Worm (Caenorhabditis elegans): ENCODE data around the gene F59E11.6.

F59E11.6 gene

DNA sequence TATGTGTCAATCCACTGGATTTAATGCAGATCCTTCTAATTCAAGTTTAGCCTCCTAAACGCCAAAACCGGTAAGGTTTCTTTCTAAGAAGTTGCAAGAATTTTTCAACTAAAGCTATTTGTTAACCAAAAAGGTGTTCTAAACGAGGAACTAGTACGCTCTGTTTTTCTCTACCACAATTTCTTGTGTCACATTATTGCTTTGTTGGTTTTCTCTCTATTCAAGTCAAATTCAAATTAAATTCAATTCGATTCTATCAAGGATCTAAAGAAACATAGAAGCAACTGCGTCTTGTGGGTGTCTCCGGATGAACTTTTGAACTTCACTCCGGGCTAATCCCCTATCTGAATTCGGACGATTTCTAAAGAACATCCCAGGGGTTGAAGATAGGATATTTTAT, 24.9 kb downstream of the F59E11.6 start, which contains the start of gene oac-40:
TSS of gene oac-40 (plus strand) at position 301 of the 400 bp plus-strand sequence.
- no peak for TF ChIP-seq hmbx-1 (tag; optimal IDR thresholded peaks at IDR 0.05)
- no peak for TF ChIP-seq sea-1 (GFP tag; conservative IDR thresholded peaks at IDR 0.05)
- TF ChIP-seq ceh-36 (tag; optimal IDR thresholded peaks at IDR 0.05) = no peak
- TF ChIP-seq aly-1 (tag; optimal IDR thresholded peaks at IDR 0.05) = no peak
- no peak for TF ChIP-seq tbx-11 (GFP tag; IDR thresholded peaks at IDR 0.05)
- no peak for TF ChIP-seq tbx-37 (GFP tag; conservative IDR thresholded peaks at IDR 0.05)
- TF ChIP-seq B0310.2 (tag; optimal IDR thresholded peaks at IDR 0.05) = no peak

DNA sequence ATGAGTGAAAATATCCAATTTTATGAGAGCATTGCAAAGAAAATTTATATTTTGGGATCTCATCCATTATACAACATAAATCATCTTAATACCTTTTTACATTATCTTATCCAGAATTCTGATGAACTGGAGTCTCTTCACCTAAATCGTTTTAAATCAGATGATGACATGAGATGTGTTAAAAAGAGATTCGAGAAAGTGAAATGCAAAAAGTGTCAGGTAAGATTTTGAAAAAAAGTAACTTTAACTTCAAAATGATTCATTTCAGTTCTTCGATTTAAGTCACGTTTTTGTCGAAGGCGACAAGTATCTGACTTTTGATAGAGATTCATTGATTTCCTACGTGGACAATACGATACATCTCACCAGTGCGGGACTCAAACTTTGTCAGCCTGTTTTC, 27.3 kb downstream of the F59E11.6 start:
- TF ChIP-seq tbx-11 (GFP tag; IDR thresholded peaks at IDR 0.05) = no peak
- TF ChIP-seq aly-1 (tag; optimal IDR thresholded peaks at IDR 0.05) = no peak
- no peak for TF ChIP-seq B0310.2 (tag; optimal IDR thresholded peaks at IDR 0.05)
- TF ChIP-seq pes-1 (GFP tag; IDR thresholded peaks at IDR 0.05) = no peak
- no peak for TF ChIP-seq hnd-1 (tag; optimal IDR thresholded peaks at IDR 0.05)
- no peak for TF ChIP-seq F13C5.2 (tag; optimal IDR thresholded peaks at IDR 0.05)
- TF ChIP-seq flt-1 (GFP tag; IDR thresholded peaks at IDR 0.05) = no peak
- TF ChIP-seq hmbx-1 (tag; optimal IDR thresholded peaks at IDR 0.05) = no peak
- no peak for TF ChIP-seq tra-4 (tag; optimal IDR thresholded peaks at IDR 0.05)
- no peak for TF ChIP-seq ets-7 (tag; optimal IDR thresholded peaks at IDR 0.05)
- no peak for TF ChIP-seq ceh-36 (tag; optimal IDR thresholded peaks at IDR 0.05)
- TF ChIP-seq sea-1 (GFP tag; conservative IDR thresholded peaks at IDR 0.05) = no peak
- TF ChIP-seq scrt-1 (GFP tag; IDR thresholded peaks at IDR 0.05) = no peak
- no peak for TF ChIP-seq ceh-13 (GFP tag; optimal IDR thresholded peaks at IDR 0.05)
- no peak for TF ChIP-seq tbx-37 (GFP tag; conservative IDR thresholded peaks at IDR 0.05)
- TF ChIP-seq ama-1 (optimal IDR thresholded peaks at IDR 0.05) = no peak
- no peak for TF ChIP-seq hmg-4 (GFP tag; optimal IDR thresholded peaks at IDR 0.05)

DNA sequence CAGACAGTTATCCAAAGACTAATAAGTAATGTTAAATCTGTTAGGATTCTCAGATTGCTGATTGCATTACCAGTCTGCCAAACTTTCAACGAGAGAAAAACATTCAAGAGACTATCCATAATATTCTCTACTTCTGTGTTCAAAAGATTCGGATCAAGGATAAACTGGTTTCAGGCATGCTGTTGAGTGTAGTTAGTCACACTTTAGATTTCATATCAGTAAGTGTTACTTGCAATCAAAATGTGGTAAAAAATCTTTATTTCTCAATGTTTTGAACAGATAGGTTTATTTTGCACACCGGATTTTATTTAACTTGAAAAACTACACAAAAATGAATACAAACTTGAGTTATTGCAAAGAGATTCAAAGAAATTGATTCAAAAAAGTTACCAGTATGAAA, 30.5 kb downstream of the F59E11.6 start, which contains the start of gene oac-41:
TSS of gene oac-41 (minus strand) at position 101 of the 400 bp plus-strand sequence.
- TF ChIP-seq tbx-37 (GFP tag; conservative IDR thresholded peaks at IDR 0.05) = no peak
- TF ChIP-seq ceh-36 (tag; optimal IDR thresholded peaks at IDR 0.05) = no peak
- no peak for TF ChIP-seq B0310.2 (tag; optimal IDR thresholded peaks at IDR 0.05)
- TF ChIP-seq ama-1 (optimal IDR thresholded peaks at IDR 0.05) = no peak
- no peak for TF ChIP-seq sea-1 (GFP tag; conservative IDR thresholded peaks at IDR 0.05)
- TF ChIP-seq tra-4 (tag; optimal IDR thresholded peaks at IDR 0.05) = no peak
- TF ChIP-seq hnd-1 (tag; optimal IDR thresholded peaks at IDR 0.05) = no peak
- no peak for TF ChIP-seq F13C5.2 (tag; optimal IDR thresholded peaks at IDR 0.05)
- no peak for TF ChIP-seq hmg-4 (GFP tag; optimal IDR thresholded peaks at IDR 0.05)
- TF ChIP-seq pes-1 (GFP tag; IDR thresholded peaks at IDR 0.05) = no peak
- no peak for TF ChIP-seq ceh-13 (GFP tag; optimal IDR thresholded peaks at IDR 0.05)
- no peak for TF ChIP-seq tbx-11 (GFP tag; IDR thresholded peaks at IDR 0.05)
- no peak for TF ChIP-seq flt-1 (GFP tag; IDR thresholded peaks at IDR 0.05)
- no peak for TF ChIP-seq hmbx-1 (tag; optimal IDR thresholded peaks at IDR 0.05)
- no peak for TF ChIP-seq scrt-1 (GFP tag; IDR thresholded peaks at IDR 0.05)
- TF ChIP-seq aly-1 (tag; optimal IDR thresholded peaks at IDR 0.05) = no peak
- TF ChIP-seq ets-7 (tag; optimal IDR thresholded peaks at IDR 0.05) = no peak

DNA sequence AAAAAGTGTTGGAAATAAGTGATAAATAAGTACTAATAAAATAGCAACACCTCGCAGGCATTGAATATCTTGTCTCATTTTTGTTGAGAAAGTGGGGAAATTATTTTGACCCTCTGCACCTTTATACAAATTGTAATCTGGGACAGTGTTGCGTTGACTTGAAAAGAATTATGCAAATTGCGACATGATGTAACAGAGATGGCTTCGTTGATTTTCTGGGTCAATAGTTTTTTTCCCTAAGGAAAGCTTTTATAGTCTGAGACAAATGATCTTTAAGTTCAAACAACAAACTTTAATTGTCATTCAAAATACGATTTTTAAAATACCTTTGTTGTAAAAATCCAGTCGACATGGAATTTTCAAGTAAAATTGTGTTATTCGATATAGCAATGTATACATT, 33.1 kb downstream of the F59E11.6 start, which contains the start of gene bus-1:
TSS of gene bus-1 (minus strand) at position 101 of the 400 bp plus-strand sequence.
- TF ChIP-seq B0310.2 (tag; optimal IDR thresholded peaks at IDR 0.05) = no peak
- TF ChIP-seq ets-7 (tag; optimal IDR thresholded peaks at IDR 0.05) = no peak
- TF ChIP-seq F13C5.2 (tag; optimal IDR thresholded peaks at IDR 0.05) = no peak
- no peak for TF ChIP-seq flt-1 (GFP tag; IDR thresholded peaks at IDR 0.05)
- no peak for TF ChIP-seq ceh-13 (GFP tag; optimal IDR thresholded peaks at IDR 0.05)

DNA sequence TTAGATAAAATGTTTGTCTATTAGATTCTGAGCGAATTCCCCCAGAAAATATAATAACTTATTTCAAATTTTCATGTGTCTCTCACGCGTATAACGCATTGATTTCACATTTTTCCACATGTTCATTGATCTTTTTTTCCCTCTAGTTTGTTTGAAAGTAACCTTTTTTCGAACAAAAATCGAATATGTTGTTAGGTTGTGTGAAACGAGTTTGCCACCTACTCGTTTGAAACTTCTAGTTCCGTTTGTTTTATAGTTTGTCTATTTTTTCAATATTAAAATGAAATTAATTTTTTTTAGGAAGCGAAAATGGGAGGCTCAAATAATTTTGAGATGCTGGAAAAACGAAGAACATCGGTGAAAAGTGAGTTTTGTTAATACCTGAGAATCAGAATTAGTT, 38.7 kb downstream of the F59E11.6 start, which contains the start of gene C25E10.5:
TSS of gene C25E10.5 (plus strand) at position 301 of the 400 bp plus-strand sequence.
- TF ChIP-seq hnd-1 (tag; optimal IDR thresholded peaks at IDR 0.05) (no peak), hmg-4 (GFP tag; optimal IDR thresholded peaks at IDR 0.05) (no peak), flt-1 (GFP tag; IDR thresholded peaks at IDR 0.05) (no peak), B0310.2 (tag; optimal IDR thresholded peaks at IDR 0.05) (no peak), tbx-11 (GFP tag; IDR thresholded peaks at IDR 0.05) (no peak), hmbx-1 (tag; optimal IDR thresholded peaks at IDR 0.05) (no peak), ama-1 (optimal IDR thresholded peaks at IDR 0.05) (no peak), ceh-36 (tag; optimal IDR thresholded peaks at IDR 0.05) (no peak), ceh-13 (GFP tag; optimal IDR thresholded peaks at IDR 0.05) (no peak)

DNA sequence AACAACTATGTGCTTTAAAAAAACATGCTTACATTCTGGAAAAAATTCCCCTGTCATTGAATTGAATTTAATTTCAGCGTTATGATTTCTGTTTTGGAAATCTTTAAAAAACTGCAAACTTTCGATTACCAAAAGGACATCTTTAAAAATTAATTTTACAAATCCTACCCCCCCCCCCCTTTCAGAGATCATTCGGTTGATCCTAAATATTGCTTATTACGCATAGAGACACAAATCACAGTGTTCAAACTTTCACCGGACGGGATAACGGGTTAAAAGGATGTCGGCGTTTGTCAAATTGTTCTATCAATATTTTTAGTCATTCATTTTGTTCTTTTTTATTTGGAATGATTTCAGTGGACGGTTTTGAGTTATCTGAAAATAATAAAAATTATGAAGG, 41.7 kb downstream of the F59E11.6 start, which contains the start of gene C25E10.4:
TSS of gene C25E10.4 (plus strand) at position 301 of the 400 bp plus-strand sequence.
- TF ChIP-seq ets-7 (tag; optimal IDR thresholded peaks at IDR 0.05) = no peak
- no peak for TF ChIP-seq F13C5.2 (tag; optimal IDR thresholded peaks at IDR 0.05)
- no peak for TF ChIP-seq tra-4 (tag; optimal IDR thresholded peaks at IDR 0.05)
- TF ChIP-seq hmbx-1 (tag; optimal IDR thresholded peaks at IDR 0.05) = no peak
- TF ChIP-seq tbx-37 (GFP tag; conservative IDR thresholded peaks at IDR 0.05) = no peak
- no peak for TF ChIP-seq flt-1 (GFP tag; IDR thresholded peaks at IDR 0.05)
- no peak for TF ChIP-seq ceh-36 (tag; optimal IDR thresholded peaks at IDR 0.05)
- no peak for TF ChIP-seq sea-1 (GFP tag; conservative IDR thresholded peaks at IDR 0.05)
- TF ChIP-seq aly-1 (tag; optimal IDR thresholded peaks at IDR 0.05) = no peak
- TF ChIP-seq B0310.2 (tag; optimal IDR thresholded peaks at IDR 0.05) = no peak
- no peak for TF ChIP-seq pes-1 (GFP tag; IDR thresholded peaks at IDR 0.05)
- TF ChIP-seq ceh-13 (GFP tag; optimal IDR thresholded peaks at IDR 0.05) = no peak

DNA sequence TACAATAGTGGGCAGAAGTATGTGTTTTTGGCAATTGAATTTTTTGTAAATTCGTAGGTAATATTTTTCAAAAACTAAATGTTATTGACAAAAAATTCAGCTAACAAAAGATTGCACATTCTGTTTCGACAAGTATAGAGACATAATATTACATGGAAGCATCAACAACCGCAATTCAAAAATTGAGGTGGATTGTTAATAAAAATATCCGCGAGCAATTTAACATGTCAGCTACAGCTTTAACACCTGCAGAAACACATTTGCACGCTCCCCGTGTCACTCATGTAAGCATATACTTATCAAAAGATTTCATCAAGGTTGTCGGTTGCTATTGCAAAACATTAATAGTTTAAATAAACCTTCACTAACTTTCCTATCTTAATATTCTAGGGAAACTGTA, 44.1 kb downstream of the F59E11.6 start, which contains the start of gene srsx-34:
TSS of gene srsx-34 (plus strand) at position 301 of the 400 bp plus-strand sequence.
- TF ChIP-seq aly-1 (tag; optimal IDR thresholded peaks at IDR 0.05) (no peak), ama-1 (optimal IDR thresholded peaks at IDR 0.05) (no peak), hmg-4 (GFP tag; optimal IDR thresholded peaks at IDR 0.05) (no peak)

DNA sequence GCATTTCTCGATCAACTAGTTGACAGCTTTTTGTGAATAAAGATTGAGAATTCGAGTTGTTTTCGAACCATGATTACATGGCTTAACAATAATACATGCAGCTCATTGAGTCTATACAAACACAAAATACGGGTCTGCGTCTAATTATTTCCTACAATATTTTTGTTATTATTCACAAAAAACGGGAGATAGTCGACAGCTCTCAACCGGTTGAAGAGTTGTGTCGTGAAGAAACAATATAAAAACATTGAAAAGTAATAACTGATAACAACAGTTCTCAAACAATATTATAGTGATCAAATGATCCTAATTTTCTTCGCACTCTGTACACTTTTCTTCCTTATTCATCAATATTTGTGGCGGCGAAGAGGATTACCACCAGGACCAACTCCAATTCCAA, 49.4 kb downstream of the F59E11.6 start, which contains the start of gene cyp-33B1:
TSS of gene cyp-33B1 (plus strand) at position 301 of the 400 bp plus-strand sequence.
- TF ChIP-seq aly-1 (tag; optimal IDR thresholded peaks at IDR 0.05) = no peak
- TF ChIP-seq ets-7 (tag; optimal IDR thresholded peaks at IDR 0.05) = no peak
- no peak for TF ChIP-seq hmbx-1 (tag; optimal IDR thresholded peaks at IDR 0.05)
- no peak for TF ChIP-seq flt-1 (GFP tag; IDR thresholded peaks at IDR 0.05)
- TF ChIP-seq B0310.2 (tag; optimal IDR thresholded peaks at IDR 0.05) = no peak
- TF ChIP-seq ceh-13 (GFP tag; optimal IDR thresholded peaks at IDR 0.05) = no peak
- no peak for TF ChIP-seq hmg-4 (GFP tag; optimal IDR thresholded peaks at IDR 0.05)
- no peak for TF ChIP-seq F13C5.2 (tag; optimal IDR thresholded peaks at IDR 0.05)
- TF ChIP-seq sea-1 (GFP tag; conservative IDR thresholded peaks at IDR 0.05) = no peak
- no peak for TF ChIP-seq scrt-1 (GFP tag; IDR thresholded peaks at IDR 0.05)
- TF ChIP-seq tbx-11 (GFP tag; IDR thresholded peaks at IDR 0.05) = no peak
- TF ChIP-seq tbx-37 (GFP tag; conservative IDR thresholded peaks at IDR 0.05) = no peak
- no peak for TF ChIP-seq tra-4 (tag; optimal IDR thresholded peaks at IDR 0.05)

Data from whole organism, early embryonic.